Worm (Caenorhabditis elegans) whole organism, L2 larva: ENCODE results near the gene pals-20.

Experiments used
- aly-2 ChIP-seq: fragments of 150-350 bp; optimal IDR thresholded peaks from 2 replicates; lab custom pipeline; 2014; ENCODE audit warnings: missing biosample characterization, missing genetic modification characterization
- ceh-82 ChIP-seq: fragments of 150-350 bp; optimal IDR thresholded peaks from 2 replicates; lab custom pipeline; 2014; ENCODE audit warnings: missing biosample characterization, missing genetic modification characterization
- nhr-23 ChIP-seq: fragments of 150-350 bp; optimal IDR thresholded peaks from 2 replicates; lab custom pipeline; 2014; ENCODE audit warnings: missing biosample characterization, missing genetic modification reagents, missing genetic modification characterization

ce11 chrIII:1389988-1390387 lies 1.9 kb upstream of the pals-20 start:
- no peak for TF ChIP-seq aly-2
- no peak for TF ChIP-seq nhr-23 (tag; lab: Kevin White, UChicago)
- TF ChIP-seq ceh-82 (tag; lab: Kevin White, UChicago): no peak
